In genomic region chr3R:11762500-11762899, dm6 we compare ENCODE assay signal across 5 fruit fly cellular contexts.
A peak's percentile ranks its signal among the peaks of the same experiment; 100 is the strongest.
TF ChIP-seq lines count a peak whose summit lies in the region.

No protein-coding gene starts in this region.

- no peak for TF ChIP-seq CTCF in whole organism, embryonic (GFP tag; optimal IDR thresholded peaks at IDR 0.05; lab: Kevin White, UChicago)

TF ChIP-seq in whole organism, adult, 20 proteins besides CTCF, POLR2A, EP300 and RAD21:
- no peak for TF ChIP-seq CG7101 (tag; optimal IDR thresholded peaks at IDR 0.05; lab: Kevin White, UChicago)
- peak; percentile 72 for TF ChIP-seq kay (GFP tag; lab: Kevin White, UChicago; ENCODE audit: borderline replicate concordance)
- no peak for TF ChIP-seq Hr96 (GFP tag; optimal IDR thresholded peaks at IDR 0.05; lab: Kevin White, UChicago)
- no peak for TF ChIP-seq tj (GFP tag; optimal IDR thresholded peaks at IDR 0.05; lab: Kevin White, UChicago)
- TF ChIP-seq Mnt (GFP tag; optimal IDR thresholded peaks at IDR 0.05; lab: Kevin White, UChicago): no peak
- no peak for TF ChIP-seq CG14711 (tag; optimal IDR thresholded peaks at IDR 0.05; lab: Kevin White, UChicago)
- TF ChIP-seq CG12768 (GFP tag; optimal IDR thresholded peaks at IDR 0.05; lab: Kevin White, UChicago): peak; percentile 83
- no peak for TF ChIP-seq CG33017 (tag; optimal IDR thresholded peaks at IDR 0.05; lab: Kevin White, UChicago)
- peak; percentile 57 for TF ChIP-seq Clk (GFP tag; optimal IDR thresholded peaks at IDR 0.05; lab: Kevin White, UChicago)
- TF ChIP-seq pad (GFP tag; optimal IDR thresholded peaks at IDR 0.05; lab: Kevin White, UChicago): no peak
- no peak for TF ChIP-seq bab1 (GFP tag; optimal IDR thresholded peaks at IDR 0.05; lab: Kevin White, UChicago)
- peak; percentile 8 for TF ChIP-seq ovo (GFP tag; optimal IDR thresholded peaks at IDR 0.05; lab: Kevin White, UChicago)
- no peak for TF ChIP-seq CG1620 (GFP tag; optimal IDR thresholded peaks at IDR 0.05; lab: Kevin White, UChicago)
- no peak for TF ChIP-seq cnc (optimal IDR thresholded peaks at IDR 0.05; lab: Kevin White, UChicago)
- TF ChIP-seq cic (GFP tag; optimal IDR thresholded peaks at IDR 0.05; lab: Kevin White, UChicago): peak; percentile 20
- TF ChIP-seq CG5204 (GFP tag; optimal IDR thresholded peaks at IDR 0.05; lab: Kevin White, UChicago): no peak

TF ChIP-seq in whole organism, embryonic, 481 proteins besides CTCF, POLR2A, EP300 and RAD21 (continues in another document):
- no peak for TF ChIP-seq CG11085 (GFP tag; IDR thresholded peaks at IDR 0.05; lab: Robert Waterston, UW)
- TF ChIP-seq sug (tag; optimal IDR thresholded peaks at IDR 0.05; lab: Kevin White, UChicago): peak; percentile 43
- no peak for TF ChIP-seq Eip74EF (GFP tag; optimal IDR thresholded peaks at IDR 0.05; lab: Kevin White, UChicago)
- peak in 1 of 2 experiments; percentile 71 for TF ChIP-seq Pdp1 (GFP tag; optimal IDR thresholded peaks at IDR 0.05; lab: Kevin White, UChicago)
- no peak for TF ChIP-seq CG15696 (tag; optimal IDR thresholded peaks at IDR 0.05; lab: Kevin White, UChicago)
- no peak for TF ChIP-seq fu2 (GFP tag; optimal IDR thresholded peaks at IDR 0.05; lab: Kevin White, UChicago)
- TF ChIP-seq tgo (GFP tag; IDR thresholded peaks at IDR 0.05; lab: Robert Waterston, UW): no peak
- TF ChIP-seq CG16863 (GFP tag; optimal IDR thresholded peaks at IDR 0.05; lab: Kevin White, UChicago): no peak
- TF ChIP-seq CG4854 (GFP tag; optimal IDR thresholded peaks at IDR 0.05; lab: Kevin White, UChicago): no peak
- no peak for TF ChIP-seq tup (GFP tag; optimal IDR thresholded peaks at IDR 0.05; lab: Kevin White, UChicago)
- TF ChIP-seq oc (tag; optimal IDR thresholded peaks at IDR 0.05; lab: Kevin White, UChicago): no peak
- peak; percentile 4 for TF ChIP-seq CG2678 (tag; optimal IDR thresholded peaks at IDR 0.05; lab: Kevin White, UChicago)
- TF ChIP-seq CG12769 (tag; optimal IDR thresholded peaks at IDR 0.05; lab: Kevin White, UChicago): peak; percentile 72
- no peak for TF ChIP-seq Ssrp (tag; optimal IDR thresholded peaks at IDR 0.05; lab: Kevin White, UChicago)
- TF ChIP-seq bowl (GFP tag; IDR thresholded peaks at IDR 0.05; lab: Robert Waterston, UW): no peak
- TF ChIP-seq CG9437 (GFP tag; optimal IDR thresholded peaks at IDR 0.05; lab: Kevin White, UChicago): no peak
- TF ChIP-seq Hmx (GFP tag; optimal IDR thresholded peaks at IDR 0.05; lab: Kevin White, UChicago): no peak
- TF ChIP-seq gsb (GFP tag; IDR thresholded peaks at IDR 0.05; lab: Robert Waterston, UW): no peak
- no peak for TF ChIP-seq CG6683 (GFP tag; optimal IDR thresholded peaks at IDR 0.05; lab: Kevin White, UChicago)
- no peak for TF ChIP-seq CG2199 (GFP tag; IDR thresholded peaks at IDR 0.05; lab: Robert Waterston, UW)
- peak; percentile 27 for TF ChIP-seq nom (GFP tag; optimal IDR thresholded peaks at IDR 0.05; lab: Kevin White, UChicago)

TF ChIP-seq in whole organism, prepupa, 60 proteins besides CTCF, POLR2A, EP300 and RAD21:
- TF ChIP-seq CG9139 (GFP tag; optimal IDR thresholded peaks at IDR 0.05; lab: Kevin White, UChicago) (no peak), Hr38 (GFP tag; optimal IDR thresholded peaks at IDR 0.05; lab: Kevin White, UChicago) (no peak), CG6854 (GFP tag; optimal IDR thresholded peaks at IDR 0.05; lab: Kevin White, UChicago) (no peak), vri (GFP tag; optimal IDR thresholded peaks at IDR 0.05; lab: Kevin White, UChicago) (peak; percentile 67), fkh (GFP tag; optimal IDR thresholded peaks at IDR 0.05; lab: Kevin White, UChicago) (peak; percentile 43), Eip93F (GFP tag; optimal IDR thresholded peaks at IDR 0.05; lab: Kevin White, UChicago) (no peak), Hr4 (GFP tag; optimal IDR thresholded peaks at IDR 0.05; lab: Kevin White, UChicago) (no peak), Sox102F (GFP tag; optimal IDR thresholded peaks at IDR 0.05; lab: Kevin White, UChicago) (no peak), Gug (GFP tag; IDR thresholded peaks at IDR 0.05; lab: Robert Waterston, UW) (no peak), CG32006 (GFP tag; optimal IDR thresholded peaks at IDR 0.05; lab: Kevin White, UChicago) (no peak), CG8119 (GFP tag; IDR thresholded peaks at IDR 0.05; lab: Robert Waterston, UW) (no peak), pdm3 (GFP tag; optimal IDR thresholded peaks at IDR 0.05; lab: Kevin White, UChicago) (no peak), ss (GFP tag; optimal IDR thresholded peaks at IDR 0.05; lab: Kevin White, UChicago) (peak; percentile 0 to 6), Met (GFP tag; optimal IDR thresholded peaks at IDR 0.05; lab: Kevin White, UChicago) (no peak)

TF ChIP-seq in whole organism, pupa, 21 proteins besides CTCF, POLR2A, EP300 and RAD21:
- TF ChIP-seq Ets98B (GFP tag; IDR thresholded peaks at IDR 0.05; lab: Robert Waterston, UW): no peak
- TF ChIP-seq gl (tag; optimal IDR thresholded peaks at IDR 0.05; lab: Kevin White, UChicago): peak; percentile 19
- TF ChIP-seq EcR (GFP tag; optimal IDR thresholded peaks at IDR 0.05; lab: Kevin White, UChicago): peak; percentile 77
TF ChIP-seq in whole organism, pupa: peak in this region for 2.

TF ChIP-seq in whole organism, wandering third instar larva, 38 proteins besides CTCF, POLR2A, EP300 and RAD21:
- no peak for TF ChIP-seq Rel (GFP tag; optimal IDR thresholded peaks at IDR 0.05; lab: Kevin White, UChicago)
- peak; percentile 29 for TF ChIP-seq Rel (tag; optimal IDR thresholded peaks at IDR 0.05; lab: Kevin White, UChicago)
- no peak for TF ChIP-seq jim (GFP tag; optimal IDR thresholded peaks at IDR 0.05; lab: Kevin White, UChicago)
- no peak for TF ChIP-seq brk (GFP tag; optimal IDR thresholded peaks at IDR 0.05; lab: Kevin White, UChicago)
